Fruit fly (Drosophila melanogaster) whole organism, wandering third instar larva: ENCODE results near the gene CG9147.

ENCODE experiments used
- Abd-B ChIP-seq: fragments of >200 bp; optimal IDR thresholded peaks from 2 replicates; lab custom pipeline; 2017; ENCODE audit warnings: missing biosample characterization, missing genetic modification characterization
- CG32264 ChIP-seq: fragments of 200-800 bp; sonication (Bioruptor generic); optimal IDR thresholded peaks from 2 replicates; lab custom pipeline; 2016; ENCODE audit warnings: missing biosample characterization, missing genetic modification characterization
- CG9705 ChIP-seq: fragments of 200-800 bp; sonication (Bioruptor generic); optimal IDR thresholded peaks from 2 replicates; lab custom pipeline; 2018; ENCODE audit warnings: missing biosample characterization, mild to moderate bottlenecking, missing genetic modification characterization
- CrebA ChIP-seq: fragments of 200-800 bp; sonication (Bioruptor generic); optimal IDR thresholded peaks from 2 replicates; lab custom pipeline; 2016; ENCODE audit warnings: missing biosample characterization, mild to moderate bottlenecking, missing genetic modification characterization, borderline replicate concordance
- Dfd ChIP-seq: fragments of >200 bp; optimal IDR thresholded peaks from 2 replicates; lab custom pipeline; 2017; ENCODE audit warnings: missing biosample characterization, missing genetic modification characterization
- Dif ChIP-seq: fragments of 200-275, 200-300 bp; sonication (Bioruptor generic); optimal IDR thresholded peaks from 2 replicates; lab custom pipeline; 2018; ENCODE audit warnings: missing biosample characterization, missing genetic modification characterization; ENCODE audit not compliant: partially characterized antibody
- GATAd ChIP-seq: sonication (Bioruptor generic); optimal IDR thresholded peaks from 2 replicates; lab custom pipeline; 2016; ENCODE audit warnings: missing biosample characterization, missing genetic modification characterization
- HLH106 ChIP-seq: fragments of 200-800 bp; optimal IDR thresholded peaks from 3 replicates; lab custom pipeline; 2019; ENCODE audit warnings: missing biosample characterization, mild to moderate bottlenecking, missing genetic modification characterization, moderate library complexity
- Hnf4 ChIP-seq: fragments of 200-800 bp; sonication (Bioruptor generic); optimal IDR thresholded peaks from 2 replicates; lab custom pipeline; 2016; ENCODE audit warnings: missing biosample characterization, mild to moderate bottlenecking, missing genetic modification characterization
- Hr78 ChIP-seq: fragments of >200 bp; optimal IDR thresholded peaks from 2 replicates; lab custom pipeline; 2017; ENCODE audit warnings: missing biosample characterization, missing genetic modification characterization
- Hr83 ChIP-seq: fragments of 200-300 bp; sonication (Bioruptor generic); optimal IDR thresholded peaks from 2 replicates; lab custom pipeline; 2016; ENCODE audit warnings: missing biosample characterization, mild to moderate bottlenecking, missing genetic modification characterization, moderate library complexity; ENCODE audit not compliant: poor library complexity, severe bottlenecking
- Jra ChIP-seq: sonication (Bioruptor generic); optimal IDR thresholded peaks from 2 replicates; lab custom pipeline; 2016; ENCODE audit warnings: missing biosample characterization, missing genetic modification characterization
- Mio ChIP-seq: sonication (Bioruptor generic); optimal IDR thresholded peaks from 2 replicates; lab custom pipeline; 2016; ENCODE audit warnings: missing biosample characterization, missing genetic modification characterization
- Myc ChIP-seq: fragments of >200 bp; optimal IDR thresholded peaks from 2 replicates; lab custom pipeline; 2017
- N ChIP-seq: fragments of >200 bp; optimal IDR thresholded peaks from 2 replicates; lab custom pipeline; 2018; ENCODE audit warnings: missing biosample characterization, missing external identifiers, missing genetic modification characterization
- OdsH ChIP-seq: fragments of 200-800 bp; sonication (Bioruptor generic); optimal IDR thresholded peaks from 2 replicates; lab custom pipeline; 2016; ENCODE audit warnings: missing biosample characterization, mild to moderate bottlenecking, missing genetic modification characterization
- Rel ChIP-seq, 2 experiments: fragments of 200-800 bp; sonication (Bioruptor generic) in 1 of 2; optimal IDR thresholded peaks; 2 replicates in 1 of 2; 3 replicates in 1 of 2; lab custom pipeline; 2016 to 2019; ENCODE audit warnings: mild to moderate bottlenecking in 2 of 2, missing biosample characterization in 2 of 2, missing genetic modification characterization in 2 of 2, moderate library complexity in 1 of 2
- Sp1 ChIP-seq: fragments of 200-800 bp; sonication (Bioruptor generic); optimal IDR thresholded peaks from 3 replicates; lab custom pipeline; 2019; ENCODE audit warnings: missing biosample characterization, mild to moderate bottlenecking, missing genetic modification characterization, moderate library complexity
- Vsx2 ChIP-seq: fragments of 200-300, 225-300 bp; sonication (Bioruptor generic); optimal IDR thresholded peaks from 2 replicates; lab custom pipeline; 2018; ENCODE audit warnings: missing biosample characterization, missing genetic modification characterization; ENCODE audit not compliant: partially characterized antibody
- br ChIP-seq: fragments of 200-800 bp; sonication (Bioruptor generic); optimal IDR thresholded peaks from 2 replicates; lab custom pipeline; 2016; ENCODE audit warnings: missing biosample characterization, missing genetic modification characterization
- brk ChIP-seq: fragments of 200-800 bp; sonication (Bioruptor generic); optimal IDR thresholded peaks from 2 replicates; lab custom pipeline; 2016; ENCODE audit warnings: missing biosample characterization, mild to moderate bottlenecking, missing genetic modification characterization
- dl ChIP-seq, 2 experiments: fragments of 175-275, 200-275 bp in 1 of 2; fragments of 200-275 bp in 1 of 2; sonication (Bioruptor generic); optimal IDR thresholded peaks; lab custom pipeline; 2018; ENCODE audit warnings: mild to moderate bottlenecking in 2 of 2, missing biosample characterization in 2 of 2, missing genetic modification characterization in 2 of 2, moderate library complexity in 2 of 2; ENCODE audit not compliant: partially characterized antibody in 2 of 2, insufficient read depth in 1 of 2
- dmrt93B ChIP-seq: fragments of 200-800 bp; sonication (Bioruptor generic); optimal IDR thresholded peaks from 2 replicates; lab custom pipeline; 2018; ENCODE audit warnings: missing biosample characterization, mild to moderate bottlenecking, missing genetic modification characterization
- dsf ChIP-seq: sonication (Bioruptor generic); optimal IDR thresholded peaks from 2 replicates; lab custom pipeline; 2016; ENCODE audit warnings: missing biosample characterization, missing genetic modification characterization, borderline replicate concordance
- ey ChIP-seq: fragments of 200-800 bp; sonication (Bioruptor generic); optimal IDR thresholded peaks from 2 replicates; lab custom pipeline; 2016; ENCODE audit warnings: missing biosample characterization, missing genetic modification characterization
- foxo ChIP-seq, 2 experiments: fragments of 200-800 bp; sonication (Bioruptor generic); optimal IDR thresholded peaks; 2 replicates in 1 of 2; 3 replicates in 1 of 2; lab custom pipeline; 2016 to 2017; ENCODE audit warnings: missing biosample characterization in 2 of 2, missing genetic modification characterization in 2 of 2
- fru ChIP-seq: fragments of 200-800 bp; sonication (Bioruptor generic); optimal IDR thresholded peaks from 3 replicates; lab custom pipeline; 2016; ENCODE audit warnings: missing biosample characterization, mild to moderate bottlenecking, missing genetic modification characterization
- h ChIP-seq: fragments of 200-800 bp; sonication (Bioruptor generic); optimal IDR thresholded peaks from 3 replicates; lab custom pipeline; 2016; ENCODE audit warnings: missing biosample characterization, mild to moderate bottlenecking, missing genetic modification characterization
- jim ChIP-seq: fragments of 175-275, 200-325 bp; sonication (Bioruptor generic); optimal IDR thresholded peaks from 2 replicates; lab custom pipeline; 2016; ENCODE audit warnings: missing biosample characterization, mild to moderate bottlenecking, missing genetic modification characterization
- lola ChIP-seq: fragments of >200 bp; optimal IDR thresholded peaks from 2 replicates; lab custom pipeline; 2017; ENCODE audit warnings: missing biosample characterization, missing genetic modification characterization
- pan ChIP-seq: fragments of >200 bp; optimal IDR thresholded peaks from 2 replicates; lab custom pipeline; 2017
- rgr ChIP-seq: fragments of 200-800 bp; sonication (Bioruptor generic); optimal IDR thresholded peaks from 3 replicates; lab custom pipeline; 2016; ENCODE audit warnings: missing biosample characterization, mild to moderate bottlenecking, missing genetic modification characterization
- sage ChIP-seq: fragments of 200-800 bp; sonication (Bioruptor generic); optimal IDR thresholded peaks from 2 replicates; lab custom pipeline; 2016; ENCODE audit warnings: missing biosample characterization, mild to moderate bottlenecking, missing genetic modification characterization
- sv ChIP-seq: fragments of 200-800 bp; sonication (Bioruptor generic); optimal IDR thresholded peaks from 3 replicates; lab custom pipeline; 2016; ENCODE audit warnings: missing biosample characterization, missing genetic modification characterization
- tai ChIP-seq: sonication (Bioruptor generic); optimal IDR thresholded peaks from 2 replicates; lab custom pipeline; 2016; ENCODE audit warnings: missing biosample characterization, missing genetic modification characterization
- usp ChIP-seq: fragments of >200 bp; optimal IDR thresholded peaks from 2 replicates; lab custom pipeline; 2017; ENCODE audit warnings: missing biosample characterization, missing genetic modification characterization
- woc ChIP-seq: sonication (Bioruptor generic); optimal IDR thresholded peaks from 2 replicates; lab custom pipeline; 2016; ENCODE audit warnings: missing biosample characterization, mild to moderate bottlenecking, missing genetic modification characterization

CG9147 gene

dm6 chr2L:6086771-6087170, 21.0 kb downstream of the CG9147 start:
- TF ChIP-seq sv (GFP tag; lab: Kevin White, UChicago) (no peak), HLH106 (tag; lab: Kevin White, UChicago) (peak; percentile 36), N (GFP tag; lab: Kevin White, UChicago) (peak; percentile 57), GATAd (GFP tag; lab: Kevin White, UChicago) (no peak), Mio (GFP tag; lab: Kevin White, UChicago) (no peak), Rel (GFP tag; optimal IDR thresholded peaks at IDR 0.05; lab: Kevin White, UChicago) (no peak), Rel (tag; optimal IDR thresholded peaks at IDR 0.05; lab: Kevin White, UChicago) (peak; percentile 2), Hr83 (GFP tag; lab: Kevin White, UChicago) (peak; percentile 40), sage (GFP tag; lab: Kevin White, UChicago) (no peak), Dif (GFP tag; lab: Kevin White, UChicago) (peak; percentile 14), CG9705 (no peak), dmrt93B (GFP tag; lab: Kevin White, UChicago) (no peak), Jra (no peak), pan (lab: Kevin White, UChicago) (no peak), OdsH (GFP tag; lab: Kevin White, UChicago) (peak; percentile 13), ey (GFP tag; lab: Kevin White, UChicago) (no peak), CG32264 (GFP tag; lab: Kevin White, UChicago) (no peak)

- peak; percentile 26 for TF ChIP-seq jim (GFP tag; lab: Kevin White, UChicago)
- no peak for TF ChIP-seq CG9705
- no peak for TF ChIP-seq CrebA (GFP tag; lab: Kevin White, UChicago)
- no peak for TF ChIP-seq N (GFP tag; lab: Kevin White, UChicago)
- TF ChIP-seq Abd-B (GFP tag; lab: Kevin White, UChicago) = no peak
- no peak for TF ChIP-seq sv (GFP tag; lab: Kevin White, UChicago)
- peak; percentile 64 for TF ChIP-seq Hr83 (GFP tag; lab: Kevin White, UChicago)
- TF ChIP-seq dl (GFP tag; optimal IDR thresholded peaks at IDR 0.05; lab: Kevin White, UChicago; ENCODE audit: insufficient read depth in 1 of 2, partially characterized antibody in 2 of 2) = no peak
- no peak for TF ChIP-seq fru (GFP tag; lab: Kevin White, UChicago)
- TF ChIP-seq woc (GFP tag; lab: Kevin White, UChicago) = no peak
- peak; percentile 18 for TF ChIP-seq Sp1 (GFP tag; lab: Kevin White, UChicago)
- TF ChIP-seq usp (GFP tag; lab: Kevin White, UChicago) = no peak
- peak; percentile 24 for TF ChIP-seq Dif (GFP tag; lab: Kevin White, UChicago)
- no peak for TF ChIP-seq Rel (GFP tag; optimal IDR thresholded peaks at IDR 0.05; lab: Kevin White, UChicago)
- peak; percentile 88 for TF ChIP-seq Rel (tag; optimal IDR thresholded peaks at IDR 0.05; lab: Kevin White, UChicago)
- peak; percentile 12 for TF ChIP-seq br
Measured at dm6 chr2L:6087685-6088084, 21.9 kb downstream of the CG9147 start.

dm6 chr2L:6088371-6089365, 22.9 kb downstream of the CG9147 start:
- TF ChIP-seq Abd-B (GFP tag; lab: Kevin White, UChicago) (no peak), Jra (peak; percentile 96), CrebA (GFP tag; lab: Kevin White, UChicago) (no peak), sage (GFP tag; lab: Kevin White, UChicago) (peak; percentile 29), CG32264 (GFP tag; lab: Kevin White, UChicago) (no peak), lola (GFP tag; lab: Kevin White, UChicago) (no peak), sv (GFP tag; lab: Kevin White, UChicago) (no peak), Dfd (GFP tag; lab: Kevin White, UChicago) (no peak), h (GFP tag; lab: Kevin White, UChicago) (peak; percentile 95), fru (GFP tag; lab: Kevin White, UChicago) (peak; percentile 46), Dif (GFP tag; lab: Kevin White, UChicago) (peak; percentile 83), Rel (GFP tag; optimal IDR thresholded peaks at IDR 0.05; lab: Kevin White, UChicago) (no peak), Rel (tag; optimal IDR thresholded peaks at IDR 0.05; lab: Kevin White, UChicago) (peak; percentile 87), dl (GFP tag; optimal IDR thresholded peaks at IDR 0.05; lab: Kevin White, UChicago; ENCODE audit: insufficient read depth in 1 of 2, partially characterized antibody in 2 of 2) (peak; percentile 58 to 74), dmrt93B (GFP tag; lab: Kevin White, UChicago) (no peak), foxo (GFP tag; optimal IDR thresholded peaks at IDR 0.05; lab: Kevin White, UChicago) (no peak), N (GFP tag; lab: Kevin White, UChicago) (no peak), usp (GFP tag; lab: Kevin White, UChicago) (no peak), Sp1 (GFP tag; lab: Kevin White, UChicago) (peak; percentile 49), HLH106 (tag; lab: Kevin White, UChicago) (peak; percentile 29), OdsH (GFP tag; lab: Kevin White, UChicago) (no peak), dsf (GFP tag; lab: Kevin White, UChicago) (no peak), brk (GFP tag; lab: Kevin White, UChicago) (no peak), Hr78 (GFP tag; lab: Kevin White, UChicago) (no peak), Hnf4 (GFP tag; lab: Kevin White, UChicago) (no peak), Vsx2 (peak; percentile 48), woc (GFP tag; lab: Kevin White, UChicago) (no peak), tai (GFP tag; lab: Kevin White, UChicago) (peak; percentile 98), Hr83 (GFP tag; lab: Kevin White, UChicago) (peak; percentile 9), Myc (lab: Kevin White, UChicago) (no peak), br (peak; percentile 22), rgr (GFP tag; lab: Kevin White, UChicago) (peak; percentile 27), jim (GFP tag; lab: Kevin White, UChicago) (peak; percentile 39), ey (GFP tag; lab: Kevin White, UChicago) (peak; percentile 6), pan (lab: Kevin White, UChicago) (no peak)
